Fruit fly (Drosophila melanogaster) whole organism, embryonic: ENCODE measurements around the gene Stat92E.

Source experiments
- Atf3 ChIP-seq: fragments of 200-800 bp; sonication (Bioruptor generic); optimal IDR thresholded peaks from 3 replicates; lab custom pipeline; 2016; ENCODE audit warnings: missing biosample characterization, missing genetic modification characterization
- B-H1 ChIP-seq: fragments of 200-800 bp; sonication (Bioruptor generic); IDR thresholded peaks from 3 replicates; pipeline ENCODE4 v1.3.6; 2022; ENCODE audit warnings: missing biosample characterization, missing genetic modification characterization
- B-H2 ChIP-seq: fragments of 200-800 bp; sonication (Bioruptor generic); optimal IDR thresholded peaks from 2 replicates; lab custom pipeline; 2018; ENCODE audit warnings: missing biosample characterization, mild to moderate bottlenecking, missing genetic modification characterization
- CG10209 ChIP-seq: fragments of 200-800 bp; sonication (Bioruptor generic); optimal IDR thresholded peaks from 3 replicates; lab custom pipeline; 2017; ENCODE audit warnings: missing biosample characterization, mild to moderate bottlenecking, missing genetic modification characterization, missing genetic modification reagents
- CG11085 ChIP-seq: fragments of 200-800 bp; sonication (Bioruptor generic); IDR thresholded peaks from 2 replicates; pipeline ENCODE4 v1.3.6; 2022; ENCODE audit warnings: missing biosample characterization, missing genetic modification characterization
- CG13123 ChIP-seq: fragments of 200-800 bp; sonication (Bioruptor generic); optimal IDR thresholded peaks from 2 replicates; lab custom pipeline; 2016; ENCODE audit warnings: missing biosample characterization, missing genetic modification characterization
- CG13424 ChIP-seq: fragments of 200-800 bp; sonication (Bioruptor generic); optimal IDR thresholded peaks from 2 replicates; lab custom pipeline; 2019; ENCODE audit warnings: missing biosample characterization, mild to moderate bottlenecking, missing genetic modification characterization, moderate library complexity
- CG15269 ChIP-seq: fragments of 200-800 bp; sonication (Bioruptor generic); optimal IDR thresholded peaks from 2 replicates; lab custom pipeline; 2018; ENCODE audit warnings: missing biosample characterization, mild to moderate bottlenecking, missing genetic modification characterization, moderate library complexity
- CG18619 ChIP-seq: fragments of 200-800 bp; sonication (Bioruptor generic); optimal IDR thresholded peaks from 3 replicates; lab custom pipeline; 2017; ENCODE audit warnings: missing biosample characterization, mild to moderate bottlenecking, missing genetic modification characterization
- CG31388 ChIP-seq: fragments of 200-800 bp; sonication (Bioruptor generic); optimal IDR thresholded peaks from 2 replicates; lab custom pipeline; 2016; ENCODE audit warnings: missing biosample characterization, missing genetic modification characterization
- CG33213 ChIP-seq: fragments of 200-800 bp; sonication (Bioruptor generic); optimal IDR thresholded peaks from 3 replicates; lab custom pipeline; 2016; ENCODE audit warnings: missing biosample characterization, missing genetic modification characterization
- CG3847 ChIP-seq: fragments of 200-800 bp; sonication (Bioruptor generic); IDR thresholded peaks from 2 replicates; pipeline ENCODE4 v1.3.6; 2022; ENCODE audit warnings: missing biosample characterization, missing genetic modification characterization
- CG4360 ChIP-seq: fragments of 200-800 bp; sonication (Bioruptor generic); IDR thresholded peaks from 2 replicates; pipeline ENCODE4 v1.3.6; 2022; ENCODE audit warnings: missing biosample characterization, missing genetic modification characterization
- CG43689 ChIP-seq: fragments of 200-800 bp; sonication (Bioruptor generic); IDR thresholded peaks from 2 replicates; pipeline ENCODE4 v1.3.6; 2022; ENCODE audit warnings: missing biosample characterization, missing genetic modification characterization
- CG4617 ChIP-seq: fragments of 200-800 bp; sonication (Bioruptor generic); optimal IDR thresholded peaks from 3 replicates; lab custom pipeline; 2016; ENCODE audit warnings: missing biosample characterization, missing genetic modification characterization, borderline replicate concordance
- CG6175 ChIP-seq: fragments of 200-800 bp; sonication (Bioruptor generic); IDR thresholded peaks from 3 replicates; pipeline ENCODE4 v1.3.6; 2022; ENCODE audit warnings: missing biosample characterization, missing genetic modification characterization
- CG7556 ChIP-seq: fragments of 200-800 bp; sonication (Bioruptor generic); optimal IDR thresholded peaks from 2 replicates; lab custom pipeline; 2017; ENCODE audit warnings: missing biosample characterization, mild to moderate bottlenecking, missing genetic modification characterization
- CG7987 ChIP-seq: fragments of 200-800 bp; sonication (Bioruptor generic); optimal IDR thresholded peaks from 2 replicates; lab custom pipeline; 2018; ENCODE audit warnings: missing biosample characterization, mild to moderate bottlenecking, missing genetic modification characterization, moderate library complexity
- CG9215 ChIP-seq: fragments of 200-800 bp; sonication (Bioruptor generic); IDR thresholded peaks from 2 replicates; pipeline ENCODE4 v1.3.6; 2022; ENCODE audit warnings: missing biosample characterization, missing genetic modification characterization
- D19B ChIP-seq: fragments of 200-800 bp; sonication (Bioruptor generic); optimal IDR thresholded peaks from 2 replicates; lab custom pipeline; 2017; ENCODE audit warnings: missing biosample characterization, mild to moderate bottlenecking, missing genetic modification characterization
- Drgx ChIP-seq: fragments of 200-800 bp; sonication (Bioruptor generic); IDR thresholded peaks from 2 replicates; pipeline ENCODE4 v1.3.6; 2022; ENCODE audit warnings: missing biosample characterization, missing genetic modification characterization
- E2f1 ChIP-seq: fragments of 200-800 bp; sonication (Bioruptor generic); IDR thresholded peaks from 2 replicates; pipeline ENCODE4 v1.3.6; 2022; ENCODE audit warnings: missing biosample characterization, missing genetic modification characterization
- H15 ChIP-seq: fragments of 200-800 bp; sonication (Bioruptor generic); IDR thresholded peaks from 3 replicates; pipeline ENCODE4 v1.3.6; 2022; ENCODE audit warnings: missing biosample characterization, missing genetic modification characterization
- HHEX ChIP-seq: fragments of 200-800 bp; sonication (Bioruptor generic); optimal IDR thresholded peaks from 3 replicates; lab custom pipeline; 2017; ENCODE audit warnings: missing biosample characterization, mild to moderate bottlenecking, missing genetic modification characterization, missing genetic modification reagents
- Mad ChIP-seq: fragments of 200-800 bp; sonication (Bioruptor generic); optimal IDR thresholded peaks from 2 replicates; lab custom pipeline; 2016; ENCODE audit warnings: missing biosample characterization, missing genetic modification characterization
- Mrtf ChIP-seq: fragments of 200-800 bp; sonication (Bioruptor generic); IDR thresholded peaks from 3 replicates; pipeline ENCODE4 v1.3.6; 2022; ENCODE audit warnings: missing biosample characterization, missing genetic modification characterization
- NC2α ChIP-seq: fragments of 200-800 bp; sonication (Bioruptor generic); optimal IDR thresholded peaks from 2 replicates; lab custom pipeline; 2016; ENCODE audit warnings: missing biosample characterization, missing genetic modification characterization
- Oaz ChIP-seq: fragments of 200-800 bp; sonication (Bioruptor generic); IDR thresholded peaks from 2 replicates; pipeline ENCODE4 v1.3.6; 2022; ENCODE audit warnings: missing biosample characterization, missing genetic modification characterization
- Poxn ChIP-seq: fragments of 200-800 bp; sonication (Bioruptor generic); IDR thresholded peaks from 2 replicates; pipeline ENCODE4 v1.3.6; 2022; ENCODE audit warnings: missing biosample characterization, missing genetic modification characterization
- Six4 ChIP-seq: fragments of 200-800 bp; sonication (Bioruptor generic); optimal IDR thresholded peaks from 2 replicates; lab custom pipeline; 2016; ENCODE audit warnings: missing biosample characterization, missing genetic modification characterization
- YL-1 ChIP-seq: fragments of 200-800 bp; sonication (Bioruptor generic); optimal IDR thresholded peaks from 3 replicates; lab custom pipeline; 2017; ENCODE audit warnings: missing biosample characterization, mild to moderate bottlenecking, missing genetic modification characterization
- bab2 ChIP-seq: fragments of 200-800 bp; sonication (Bioruptor generic); optimal IDR thresholded peaks from 2 replicates; lab custom pipeline; 2016; ENCODE audit warnings: missing biosample characterization, missing genetic modification characterization
- cas ChIP-seq: fragments of 200-800 bp; sonication (Bioruptor generic); IDR thresholded peaks from 2 replicates; pipeline ENCODE4 v1.3.6; 2022; ENCODE audit warnings: missing biosample characterization, missing genetic modification characterization
- ci ChIP-seq: fragments of 200-800 bp; sonication (Bioruptor generic); IDR thresholded peaks from 3 replicates; pipeline ENCODE4 v1.3.6; 2022; ENCODE audit warnings: missing biosample characterization, missing genetic modification characterization
- crc ChIP-seq: fragments of 200-800 bp; sonication (Bioruptor generic); optimal IDR thresholded peaks from 2 replicates; lab custom pipeline; 2016; ENCODE audit warnings: missing biosample characterization, missing genetic modification characterization
- esg ChIP-seq: fragments of 200-800 bp; sonication (Bioruptor generic); conservative IDR thresholded peaks from 2 replicates; pipeline ENCODE4 v1.3.6; 2022; ENCODE audit warnings: missing biosample characterization, missing genetic modification characterization
- exex ChIP-seq: fragments of 200-800 bp; sonication (Bioruptor generic); optimal IDR thresholded peaks from 4 replicates; lab custom pipeline; 2018; ENCODE audit warnings: missing biosample characterization, mild to moderate bottlenecking, missing genetic modification characterization, moderate library complexity
- gce ChIP-seq: fragments of 200-800 bp; sonication (Bioruptor generic); IDR thresholded peaks from 3 replicates; pipeline ENCODE4 v1.3.6; 2022; ENCODE audit warnings: missing biosample characterization, missing genetic modification characterization
- hbn ChIP-seq: fragments of 200-800 bp; sonication (Bioruptor generic); IDR thresholded peaks from 2 replicates; pipeline ENCODE4 v1.3.6; 2022; ENCODE audit warnings: missing biosample characterization, missing genetic modification characterization; ENCODE audit not compliant: partially characterized antibody
- inv ChIP-seq: fragments of 200-800 bp; sonication (Bioruptor generic); IDR thresholded peaks from 2 replicates; pipeline ENCODE4 v1.3.6; 2022; ENCODE audit warnings: missing biosample characterization, missing genetic modification characterization; ENCODE audit not compliant: partially characterized antibody
- p53 ChIP-seq: fragments of 200-800 bp; sonication (Bioruptor generic); optimal IDR thresholded peaks from 2 replicates; lab custom pipeline; 2016; ENCODE audit warnings: missing biosample characterization, missing genetic modification characterization
- ranshi ChIP-seq: fragments of 200-800 bp; sonication (Bioruptor generic); IDR thresholded peaks from 2 replicates; pipeline ENCODE4 v1.3.6; 2022; ENCODE audit warnings: missing biosample characterization, missing genetic modification characterization
- rib ChIP-seq: fragments of 200-800 bp; sonication (Bioruptor generic); IDR thresholded peaks from 2 replicates; pipeline ENCODE4 v1.3.6; 2022; ENCODE audit warnings: missing biosample characterization, missing genetic modification characterization
- sd ChIP-seq: fragments of 200-800 bp; sonication (Bioruptor generic); optimal IDR thresholded peaks from 3 replicates; lab custom pipeline; 2018; ENCODE audit warnings: missing biosample characterization, mild to moderate bottlenecking, missing genetic modification characterization, moderate library complexity
- sens-2 ChIP-seq: fragments of 200-800 bp; sonication (Bioruptor generic); IDR thresholded peaks from 2 replicates; pipeline ENCODE4 v1.3.6; 2022; ENCODE audit warnings: missing biosample characterization, missing genetic modification characterization
- tll ChIP-seq, 2 experiments: fragments of 200-800 bp in 1 of 2; fragments of >200 bp in 1 of 2; sonication (Bioruptor generic) in 1 of 2; optimal IDR thresholded peaks; 2 replicates each; lab custom pipeline; 2017 to 2019; ENCODE audit warnings: missing biosample characterization in 2 of 2, missing genetic modification characterization in 2 of 2, mild to moderate bottlenecking in 1 of 2, moderate library complexity in 1 of 2
- trh ChIP-seq: fragments of 200-800 bp; sonication (Bioruptor generic); optimal IDR thresholded peaks from 2 replicates; lab custom pipeline; 2016; ENCODE audit warnings: missing biosample characterization, missing genetic modification characterization
- wek ChIP-seq: fragments of 200-800 bp; sonication (Bioruptor generic); optimal IDR thresholded peaks from 3 replicates; lab custom pipeline; 2018; ENCODE audit warnings: missing biosample characterization, mild to moderate bottlenecking, missing genetic modification characterization, moderate library complexity
- zf30C ChIP-seq: fragments of 200-800 bp; sonication (Bioruptor generic); optimal IDR thresholded peaks from 3 replicates; lab custom pipeline; 2018; ENCODE audit warnings: missing biosample characterization, mild to moderate bottlenecking, missing genetic modification characterization

The Stat92E gene

DNA sequence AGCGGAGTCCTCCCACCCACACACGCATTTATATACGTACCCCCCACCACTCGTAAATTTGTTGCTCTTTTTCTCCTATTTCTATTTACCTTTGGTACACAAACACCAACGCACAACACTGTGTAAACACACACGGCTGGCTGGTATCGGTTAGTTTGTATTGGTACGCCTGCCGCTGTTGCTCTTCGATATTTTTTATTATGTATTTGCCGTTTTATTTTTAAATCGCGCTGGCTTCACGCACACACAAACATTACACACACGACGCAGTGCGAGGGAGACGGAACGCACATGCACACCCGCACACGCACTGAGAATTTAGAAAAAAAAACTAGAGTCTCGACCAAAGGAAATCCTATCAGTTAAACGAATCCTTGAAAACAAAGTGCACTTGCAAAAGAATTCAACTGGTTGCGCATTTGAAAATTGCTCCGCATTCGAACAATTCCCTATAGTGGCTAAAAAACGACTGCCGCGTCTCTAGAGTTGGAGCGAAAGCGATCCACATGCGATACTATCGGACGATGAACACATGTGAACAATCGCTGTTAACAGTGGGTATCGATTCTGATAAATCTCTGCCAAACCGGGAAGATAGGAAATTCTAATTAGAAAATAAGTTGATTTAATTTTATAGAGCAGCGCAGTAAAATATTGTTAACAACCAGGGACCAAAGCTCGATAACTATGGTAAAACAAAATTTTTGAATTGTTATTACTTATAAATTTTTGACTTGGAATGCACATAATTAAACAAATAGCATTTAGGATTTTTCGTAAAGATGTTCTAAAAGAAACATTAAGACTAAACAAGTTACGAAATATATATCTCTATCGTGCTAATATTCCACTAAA lies 1.3 kb downstream of the Stat92E start (continued):
- TF ChIP-seq Poxn (no peak), CG6175 (GFP tag; lab: Robert Waterston, UW) (no peak), YL-1 (GFP tag; lab: Kevin White, UChicago) (peak; percentile 92), zf30C (GFP tag; lab: Kevin White, UChicago) (no peak), inv (GFP tag; lab: Robert Waterston, UW) (peak; percentile 95), CG18619 (GFP tag; lab: Kevin White, UChicago) (peak; percentile 50), CG15269 (tag; lab: Kevin White, UChicago) (peak; percentile 52), Mad (GFP tag; lab: Kevin White, UChicago) (peak; percentile 33), tll (GFP tag; optimal IDR thresholded peaks at IDR 0.05; lab: Kevin White, UChicago) (peak in 1 of 2 experiments; percentile 88), Drgx (peak; percentile 27), CG7987 (GFP tag; lab: Kevin White, UChicago) (peak; percentile 98), CG43689 (GFP tag; lab: Robert Waterston, UW) (0 out of 2 replicates have a peak, but pooled peaks have one; percentile 10), B-H2 (peak; percentile 86), p53 (GFP tag; lab: Kevin White, UChicago) (no peak), sd (peak; percentile 49), NC2α (GFP tag; lab: Kevin White, UChicago) (peak; percentile 59), CG10209 (peak; percentile 79), exex (tag; lab: Kevin White, UChicago) (peak; percentile 35), CG31388 (GFP tag; lab: Kevin White, UChicago) (no peak), E2f1 (GFP tag; lab: Robert Waterston, UW) (0 out of 2 replicates have a peak, but pooled peaks have one; percentile 5), ranshi (GFP tag; lab: Robert Waterston, UW) (peak; percentile 44; the same call in 1 of the 2 replicates), D19B (peak; percentile 25), CG7556 (peak; percentile 8), Mrtf (GFP tag; lab: Robert Waterston, UW) (no peak), Six4 (GFP tag; lab: Kevin White, UChicago) (peak; percentile 65), B-H1 (GFP tag; lab: Robert Waterston, UW) (peak; percentile 24; the same call in 1 of the 3 replicates), wek (GFP tag; lab: Kevin White, UChicago) (peak; percentile 94), trh (GFP tag; lab: Kevin White, UChicago) (no peak), crc (GFP tag; lab: Kevin White, UChicago) (peak; percentile 42), rib (GFP tag; lab: Robert Waterston, UW) (peak; percentile 62), H15 (GFP tag; lab: Robert Waterston, UW) (no peak), bab2 (GFP tag; lab: Kevin White, UChicago) (peak; percentile 58), Atf3 (GFP tag; lab: Kevin White, UChicago) (peak; percentile 0), CG13123 (GFP tag; lab: Kevin White, UChicago) (peak; percentile 28), CG13424 (tag; lab: Kevin White, UChicago) (peak; percentile 69), CG4617 (GFP tag; lab: Kevin White, UChicago) (peak; percentile 65), Oaz (no peak), hbn (GFP tag; lab: Robert Waterston, UW) (peak; percentile 89), gce (GFP tag; lab: Robert Waterston, UW) (peak; percentile 65; the same call in 1 of the 3 replicates), CG9215 (GFP tag; lab: Robert Waterston, UW) (no peak), cas (GFP tag; lab: Robert Waterston, UW) (no peak; the same call in 1 of the 2 replicates), HHEX (peak; percentile 90), CG33213 (GFP tag; lab: Kevin White, UChicago) (peak; percentile 46), esg (GFP tag; lab: Robert Waterston, UW) (no peak), ci (GFP tag; lab: Robert Waterston, UW) (peak; percentile 87), CG11085 (GFP tag; lab: Robert Waterston, UW) (no peak; the same call in 1 of the 2 replicates), CG3847 (GFP tag; lab: Robert Waterston, UW) (no peak), sens-2 (GFP tag; lab: Robert Waterston, UW) (peak; percentile 51; the same call in 1 of the 2 replicates), CG4360 (no peak; the same call in 1 of the 2 replicates)
